Worm (Caenorhabditis elegans) whole organism, L4 larva: ENCODE data around the gene T20B12.4.
A peak's percentile ranks its signal among the peaks of the same experiment; 100 is the strongest.

Source experiments
- F10B5.3 ChIP-seq: sonication (generic microtip); optimal IDR thresholded peaks from 2 replicates; lab custom pipeline; 2016; ENCODE audit warnings: mild to moderate bottlenecking, missing genetic modification characterization, missing compliant biosample characterization
- F44E2.7 ChIP-seq: fragments of 200-800 bp; sonication (Bioruptor generic); IDR thresholded peaks from 2 replicates; pipeline ENCODE4 v2.1.2; 2022; ENCODE audit warnings: missing genetic modification characterization, missing compliant biosample characterization
- T26A8.4 ChIP-seq: fragments of 200-800 bp; sonication (Bioruptor generic); IDR thresholded peaks from 2 replicates; pipeline ENCODE4 v1.3.6; 2022; ENCODE audit warnings: missing genetic modification characterization, missing compliant biosample characterization
- Y75B8A.6 ChIP-seq: fragments of 200-800 bp; sonication (Bioruptor generic); IDR thresholded peaks from 2 replicates; pipeline ENCODE4 v1.3.6; 2022; ENCODE audit warnings: missing genetic modification reagents, missing genetic modification characterization, missing compliant biosample characterization
- ZK337.2 ChIP-seq: fragments of 200-800 bp; sonication (Bioruptor generic); IDR thresholded peaks from 2 replicates; pipeline ENCODE4 v1.3.6; 2022; ENCODE audit warnings: missing genetic modification reagents, missing genetic modification characterization, missing compliant biosample characterization
- aly-2 ChIP-seq: sonication (generic microtip); optimal IDR thresholded peaks from 2 replicates; lab custom pipeline; 2018; ENCODE audit warnings: missing biosample characterization, missing genetic modification characterization
- ama-1 ChIP-seq: fragments of 150-350 bp; optimal IDR thresholded peaks from 2 replicates; lab custom pipeline; 2014; ENCODE audit warnings: inconsistent platforms, mixed read lengths
- arid-1 ChIP-seq: fragments of 200-800 bp; sonication (Bioruptor generic); conservative IDR thresholded peaks from 2 replicates; pipeline ENCODE4 v1.3.6; 2022; ENCODE audit warnings: missing genetic modification reagents, missing genetic modification characterization, missing compliant biosample characterization
- ceh-20 ChIP-seq: fragments of 200-800 bp; sonication (Bioruptor generic); IDR thresholded peaks from 2 replicates; pipeline ENCODE4 v1.3.6; 2022; ENCODE audit warnings: missing genetic modification reagents, missing genetic modification characterization, missing compliant biosample characterization
- ceh-32 ChIP-seq: sonication (generic microtip); optimal IDR thresholded peaks from 2 replicates; lab custom pipeline; 2016; ENCODE audit warnings: mild to moderate bottlenecking, missing genetic modification characterization, missing compliant biosample characterization; ENCODE audit not compliant: poor library complexity
- ceh-62 ChIP-seq: sonication (generic microtip); optimal IDR thresholded peaks from 2 replicates; lab custom pipeline; 2017; ENCODE audit warnings: missing biosample characterization, missing genetic modification characterization
- ceh-82 ChIP-seq: sonication (generic microtip); optimal IDR thresholded peaks from 2 replicates; lab custom pipeline; 2017; ENCODE audit warnings: missing biosample characterization, missing genetic modification characterization
- daf-16 ChIP-seq, 3 experiments: sonication (generic microtip); optimal IDR thresholded peaks; 2 replicates each; lab custom pipeline; 2016 to 2017; ENCODE audit warnings: missing genetic modification characterization in 3 of 3, missing genetic modification reagents in 3 of 3, mild to moderate bottlenecking in 2 of 3, missing compliant biosample characterization in 2 of 3, missing biosample characterization in 1 of 3, moderate library complexity in 1 of 3
- dmd-8 ChIP-seq: fragments of 200-800 bp; sonication (Bioruptor generic); IDR thresholded peaks from 2 replicates; pipeline ENCODE4 v1.3.6; 2022; ENCODE audit warnings: missing genetic modification characterization, missing compliant biosample characterization
- dmd-9 ChIP-seq: fragments of 200-800 bp; sonication (Bioruptor generic); IDR thresholded peaks from 2 replicates; pipeline ENCODE4 v1.3.6; 2022; ENCODE audit warnings: missing genetic modification reagents, missing genetic modification characterization, missing compliant biosample characterization
- dpl-1 ChIP-seq: fragments of 150-350 bp; optimal IDR thresholded peaks from 2 replicates; lab custom pipeline; 2014; ENCODE audit warnings: missing biosample characterization, missing genetic modification reagents, missing genetic modification characterization
- duxl-1 ChIP-seq: sonication (generic microtip); optimal IDR thresholded peaks from 2 replicates; lab custom pipeline; 2016; ENCODE audit warnings: mild to moderate bottlenecking, missing genetic modification characterization, moderate library complexity, missing compliant biosample characterization; ENCODE audit not compliant: poor library complexity
- dve-1 ChIP-seq: sonication (generic microtip); optimal IDR thresholded peaks from 2 replicates; lab custom pipeline; 2017; ENCODE audit warnings: antibody characterized with exemption, mild to moderate bottlenecking, missing genetic modification characterization, missing compliant biosample characterization; ENCODE audit not compliant: insufficient read depth
- egl-43 ChIP-seq: fragments of 200-800 bp; sonication (Bioruptor generic); IDR thresholded peaks from 2 replicates; pipeline ENCODE4 v1.3.6; 2022; ENCODE audit warnings: missing genetic modification reagents, missing genetic modification characterization, missing compliant biosample characterization
- hlh-11 ChIP-seq: fragments of 200-800 bp; sonication (Bioruptor generic); optimal IDR thresholded peaks from 2 replicates; lab custom pipeline; 2018; ENCODE audit warnings: mild to moderate bottlenecking, missing genetic modification characterization, missing compliant biosample characterization
- hmg-1.1 ChIP-seq: fragments of 200-800 bp; sonication (Bioruptor generic); IDR thresholded peaks from 2 replicates; pipeline ENCODE4 v1.3.6; 2022; ENCODE audit warnings: missing genetic modification reagents, missing genetic modification characterization, missing compliant biosample characterization
- lin-13 ChIP-seq: fragments of 150-350 bp; optimal IDR thresholded peaks from 2 replicates; lab custom pipeline; 2014; ENCODE audit warnings: missing biosample characterization, missing genetic modification reagents, missing genetic modification characterization
- mep-1 ChIP-seq: fragments of 150-350 bp; sonication (generic microtip); optimal IDR thresholded peaks from 3 replicates; lab custom pipeline; 2014; ENCODE audit warnings: missing biosample characterization, missing genetic modification characterization
- mes-2 ChIP-seq: sonication (generic microtip); optimal IDR thresholded peaks from 2 replicates; lab custom pipeline; 2016; ENCODE audit warnings: missing genotype, mild to moderate bottlenecking, missing genetic modification characterization, missing compliant biosample characterization; ENCODE audit not compliant: poor library complexity, severe bottlenecking
- nhr-102 ChIP-seq: sonication (generic microtip); optimal IDR thresholded peaks from 2 replicates; lab custom pipeline; 2016; ENCODE audit warnings: mild to moderate bottlenecking, missing genetic modification characterization, moderate library complexity, missing compliant biosample characterization
- nhr-237 ChIP-seq: sonication (generic microtip); optimal IDR thresholded peaks from 2 replicates; lab custom pipeline; 2017; ENCODE audit warnings: missing biosample characterization, missing genetic modification characterization
- nhr-25 ChIP-seq: sonication (generic microtip); optimal IDR thresholded peaks from 2 replicates; lab custom pipeline; 2017; ENCODE audit warnings: missing genetic modification characterization, mild to moderate bottlenecking, missing compliant biosample characterization, antibody characterized with exemption, moderate library complexity, borderline replicate concordance; ENCODE audit not compliant: insufficient read depth
- nhr-48 ChIP-seq: sonication (generic microtip); optimal IDR thresholded peaks from 2 replicates; lab custom pipeline; 2016; ENCODE audit warnings: mild to moderate bottlenecking, missing genetic modification characterization, missing compliant biosample characterization
- rbr-2 ChIP-seq: sonication (generic microtip); optimal IDR thresholded peaks from 2 replicates; lab custom pipeline; 2016; ENCODE audit warnings: missing genotype, missing genetic modification characterization, missing compliant biosample characterization
- sdz-12 ChIP-seq: fragments of 200-800 bp; sonication (Bioruptor generic); optimal IDR thresholded peaks from 2 replicates; lab custom pipeline; 2018; ENCODE audit warnings: mild to moderate bottlenecking, missing genetic modification characterization, missing compliant biosample characterization
- snpc-1.2 ChIP-seq: fragments of 200-800 bp; sonication (Bioruptor generic); IDR thresholded peaks from 2 replicates; pipeline ENCODE4 v1.3.6; 2022; ENCODE audit warnings: missing genetic modification reagents, missing genetic modification characterization, missing compliant biosample characterization
- spr-3 ChIP-seq: fragments of 200-800 bp; sonication (Bioruptor generic); optimal IDR thresholded peaks from 2 replicates; lab custom pipeline; 2018; ENCODE audit warnings: mild to moderate bottlenecking, missing genetic modification characterization, missing compliant biosample characterization
- tag-97 ChIP-seq: fragments of 200-800 bp; sonication (Bioruptor generic); IDR thresholded peaks from 2 replicates; pipeline ENCODE4 v1.3.6; 2022; ENCODE audit warnings: missing genetic modification characterization, missing compliant biosample characterization
- unc-62 ChIP-seq, 3 experiments: fragments of 150-350 bp in 1 of 3; sonication (generic microtip); optimal IDR thresholded peaks in 2 of 3; peaks in 1 of 3; 1 replicate in 1 of 3; 2 replicates in 2 of 3; lab custom pipeline; 2014 to 2017; ENCODE audit warnings: missing biosample characterization in 3 of 3, missing genetic modification characterization in 3 of 3, missing genetic modification reagents in 3 of 3, missing genotype in 1 of 3
- vab-7 ChIP-seq: fragments of 200-800 bp; sonication (Bioruptor generic); IDR thresholded peaks from 2 replicates; pipeline ENCODE4 v1.3.6; 2022; ENCODE audit warnings: missing genetic modification reagents, missing genetic modification characterization, missing compliant biosample characterization
- zag-1 ChIP-seq: fragments of 150-350 bp; optimal IDR thresholded peaks from 2 replicates; lab custom pipeline; 2014; ENCODE audit warnings: missing biosample characterization, missing genetic modification characterization
- ztf-11 ChIP-seq: fragments of 150-350 bp; optimal IDR thresholded peaks from 2 replicates; lab custom pipeline; 2014; ENCODE audit warnings: missing biosample characterization, missing genetic modification characterization
- ztf-7 ChIP-seq: fragments of 150-350 bp; optimal IDR thresholded peaks from 2 replicates; lab custom pipeline; 2014; ENCODE audit warnings: missing biosample characterization, missing genetic modification characterization

Gene T20B12.4

ce11 chrIII:7338693-7339092, 28.8 kb upstream of the T20B12.4 start, which contains the start of gene kap-1 (continued):
- TF ChIP-seq ZK337.2 (GFP tag; lab: Robert Waterston, UW) = 0 out of 2 replicates have a peak, but pooled peaks have one; percentile 37
- TF ChIP-seq nhr-48 (tag; lab: Kevin White, UChicago) = peak; percentile 22
- no peak for TF ChIP-seq tag-97 (GFP tag; lab: Robert Waterston, UW)
- TF ChIP-seq dmd-9 (GFP tag; lab: Robert Waterston, UW) = no peak
- no peak for TF ChIP-seq nhr-237
- TF ChIP-seq vab-7 (GFP tag; lab: Robert Waterston, UW) = no peak
- TF ChIP-seq dve-1 = no peak
- no peak for TF ChIP-seq arid-1 (GFP tag; lab: Robert Waterston, UW)
- no peak for TF ChIP-seq aly-2 (tag; lab: Kevin White, UChicago)
- TF ChIP-seq ama-1 (lab: Kevin White, UChicago) = peak; percentile 75
- peak; percentile 20 for TF ChIP-seq mes-2 (tag; lab: Kevin White, UChicago)
- no peak for TF ChIP-seq lin-13 (GFP tag; lab: Kevin White, UChicago)
- peak; percentile 32 for TF ChIP-seq mep-1 (tag; lab: Kevin White, UChicago)
- peak; percentile 11 for TF ChIP-seq hlh-11 (tag; lab: Kevin White, UChicago)
- 0 out of 2 replicates have a peak, but pooled peaks have one; percentile 26 for TF ChIP-seq T26A8.4 (GFP tag; lab: Robert Waterston, UW)
- peak in 1 of 2 experiments; percentile 12 for TF ChIP-seq daf-16 (GFP tag; optimal IDR thresholded peaks at IDR 0.05; lab: Kevin White, UChicago)
- TF ChIP-seq daf-16 (tag; optimal IDR thresholded peaks at IDR 0.05; lab: Kevin White, UChicago) = peak; percentile 18
- TF ChIP-seq unc-62 (GFP tag; optimal IDR thresholded peaks at IDR 0.05 in 1 of 2; lab: Kevin White, UChicago) = no peak
- no peak for TF ChIP-seq unc-62 (tag; optimal IDR thresholded peaks at IDR 0.05; lab: Kevin White, UChicago)
- peak; percentile 3; the same call in 1 of the 2 replicates for TF ChIP-seq Y75B8A.6
- TF ChIP-seq duxl-1 (tag; lab: Kevin White, UChicago) = peak; percentile 13
- no peak for TF ChIP-seq rbr-2 (tag; lab: Kevin White, UChicago)
- no peak for TF ChIP-seq nhr-25 (tag; lab: Kevin White, UChicago)
- TF ChIP-seq dmd-8 (GFP tag; lab: Robert Waterston, UW) = no peak
- peak; percentile 26 for TF ChIP-seq sdz-12 (GFP tag; lab: Kevin White, UChicago)
- TF ChIP-seq F44E2.7 (GFP tag; lab: Robert Waterston, UW) = 0 out of 2 replicates have a peak, but pooled peaks have one; percentile 50
- 0 out of 2 replicates have a peak, but pooled peaks have one; percentile 11 for TF ChIP-seq snpc-1.2 (GFP tag; lab: Robert Waterston, UW)
- peak; percentile 29 for TF ChIP-seq nhr-102 (tag; lab: Kevin White, UChicago)
- no peak for TF ChIP-seq ceh-62
- TF ChIP-seq ceh-20 = no peak
- TF ChIP-seq egl-43 (GFP tag; lab: Robert Waterston, UW) = peak; percentile 64

DNA sequence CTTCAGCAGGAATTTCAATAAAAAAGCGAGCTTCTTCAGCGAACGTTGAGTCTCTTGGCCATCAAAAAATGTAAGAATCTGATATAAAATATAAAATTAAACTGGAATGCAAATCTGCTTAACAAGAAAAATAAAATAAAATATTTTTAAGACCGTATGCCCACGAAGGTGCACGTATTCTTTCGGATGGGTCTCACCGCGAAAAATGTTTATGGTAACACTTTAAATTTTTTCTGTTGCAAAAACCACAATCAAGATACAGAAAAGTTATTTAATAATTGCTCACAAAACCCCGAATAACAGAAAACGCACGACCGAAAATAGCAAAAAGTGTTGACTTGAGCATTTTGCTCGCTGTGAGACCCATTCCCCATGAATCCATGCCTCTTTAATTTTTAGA, 28.4 kb upstream of the T20B12.4 start:
- TF ChIP-seq vab-7 (GFP tag; lab: Robert Waterston, UW) (no peak), F10B5.3 (tag; lab: Kevin White, UChicago) (no peak), ztf-7 (no peak), hmg-1.1 (GFP tag; lab: Robert Waterston, UW) (no peak), ceh-32 (tag; lab: Kevin White, UChicago) (no peak), sdz-12 (GFP tag; lab: Kevin White, UChicago) (no peak), dpl-1 (no peak), ceh-82 (no peak), zag-1 (tag; lab: Kevin White, UChicago) (no peak), ama-1 (lab: Kevin White, UChicago) (no peak), ztf-11 (tag; lab: Kevin White, UChicago) (no peak), spr-3 (GFP tag; lab: Kevin White, UChicago) (no peak)
- TF ChIP-seq, all 104 proteins: peak for 0
